Fruit fly (Drosophila melanogaster) whole organism, embryonic: ENCODE results near the gene CG33298.

Source experiments
- Aef1 ChIP-seq: fragments of 200-800 bp; sonication (Bioruptor generic); IDR thresholded peaks from 3 replicates; pipeline ENCODE4 v1.3.6; 2022; ENCODE audit warnings: missing biosample characterization, missing genetic modification characterization
- Atf3 ChIP-seq: fragments of 200-800 bp; sonication (Bioruptor generic); optimal IDR thresholded peaks from 3 replicates; lab custom pipeline; 2016; ENCODE audit warnings: missing biosample characterization, missing genetic modification characterization
- BtbVII ChIP-seq: fragments of 200-800 bp; sonication (Bioruptor generic); optimal IDR thresholded peaks from 3 replicates; lab custom pipeline; 2017; ENCODE audit warnings: missing biosample characterization, mild to moderate bottlenecking, missing genetic modification characterization
- Bteb2 ChIP-seq: fragments of 200-800 bp; sonication (Bioruptor generic); optimal IDR thresholded peaks from 2 replicates; lab custom pipeline; 2016; ENCODE audit warnings: missing biosample characterization, missing genetic modification characterization
- CG10431 ChIP-seq: fragments of 200-800 bp; sonication (Bioruptor generic); optimal IDR thresholded peaks from 3 replicates; lab custom pipeline; 2018; ENCODE audit warnings: missing biosample characterization, mild to moderate bottlenecking, missing genetic modification characterization
- CG11504 ChIP-seq: fragments of 200-800 bp; sonication (Bioruptor generic); optimal IDR thresholded peaks from 3 replicates; lab custom pipeline; 2019; ENCODE audit warnings: missing biosample characterization, mild to moderate bottlenecking, missing genetic modification characterization, moderate library complexity
- CG12659 ChIP-seq: fragments of 200-800 bp; sonication (Bioruptor generic); optimal IDR thresholded peaks from 3 replicates; lab custom pipeline; 2017; ENCODE audit warnings: mild to moderate bottlenecking, missing biosample characterization, missing genetic modification reagents, missing genetic modification characterization
- CG13296 ChIP-seq: fragments of 200-800 bp; sonication (Bioruptor generic); optimal IDR thresholded peaks from 3 replicates; lab custom pipeline; 2018; ENCODE audit warnings: missing biosample characterization, mild to moderate bottlenecking, missing genetic modification characterization
- CG14441 ChIP-seq: fragments of 200-800 bp; sonication (Bioruptor generic); IDR thresholded peaks from 2 replicates; pipeline ENCODE4 v1.3.6; 2022; ENCODE audit warnings: missing biosample characterization, missing genetic modification characterization
- CG14860 ChIP-seq: fragments of 200-800 bp; sonication (Bioruptor generic); IDR thresholded peaks from 3 replicates; pipeline ENCODE4 v1.3.6; 2022; ENCODE audit warnings: missing biosample characterization, missing genetic modification characterization; ENCODE audit not compliant: partially characterized antibody
- CG15479 ChIP-seq: fragments of 200-800 bp; sonication (Bioruptor generic); optimal IDR thresholded peaks from 3 replicates; lab custom pipeline; 2019; ENCODE audit warnings: missing biosample characterization, mild to moderate bottlenecking, missing genetic modification characterization, moderate library complexity
- CG1603 ChIP-seq: fragments of 200-800 bp; sonication (Bioruptor generic); optimal IDR thresholded peaks from 2 replicates; lab custom pipeline; 2019; ENCODE audit warnings: missing biosample characterization, mild to moderate bottlenecking, missing genetic modification characterization, moderate library complexity
- CG17359 ChIP-seq: fragments of 200-800 bp; sonication (Bioruptor generic); optimal IDR thresholded peaks from 3 replicates; lab custom pipeline; 2018; ENCODE audit warnings: missing biosample characterization, mild to moderate bottlenecking, missing genetic modification characterization, moderate library complexity
- CG17361 ChIP-seq: fragments of 200-800 bp; sonication (Bioruptor generic); IDR thresholded peaks from 3 replicates; pipeline ENCODE4 v1.3.6; 2022; ENCODE audit warnings: missing biosample characterization, missing genetic modification characterization
- CG1792 ChIP-seq: fragments of 200-800 bp; sonication (Bioruptor generic); optimal IDR thresholded peaks from 2 replicates; lab custom pipeline; 2016; ENCODE audit warnings: missing biosample characterization, missing genetic modification characterization
- CG2678 ChIP-seq: fragments of 200-800 bp; sonication (Bioruptor generic); optimal IDR thresholded peaks from 3 replicates; lab custom pipeline; 2019; ENCODE audit warnings: missing biosample characterization, mild to moderate bottlenecking, missing genetic modification characterization, moderate library complexity
- CG32532 ChIP-seq: fragments of 200-800 bp; sonication (Bioruptor generic); IDR thresholded peaks from 2 replicates; pipeline ENCODE4 v1.3.6; 2022; ENCODE audit warnings: missing biosample characterization, missing genetic modification characterization
- CG32772 ChIP-seq: fragments of 200-800 bp; sonication (Bioruptor generic); IDR thresholded peaks from 2 replicates; pipeline ENCODE4 v1.3.6; 2022; ENCODE audit warnings: missing biosample characterization, missing genetic modification characterization
- CG7357 ChIP-seq: fragments of 200-800 bp; sonication (Bioruptor generic); IDR thresholded peaks from 3 replicates; pipeline ENCODE4 v1.3.6; 2022; ENCODE audit warnings: missing biosample characterization, missing genetic modification characterization
- CG8388 ChIP-seq: fragments of 200-800 bp; sonication (Bioruptor generic); optimal IDR thresholded peaks from 2 replicates; lab custom pipeline; 2019; ENCODE audit warnings: missing biosample characterization, mild to moderate bottlenecking, missing genetic modification characterization, moderate library complexity
- D19A ChIP-seq: fragments of 200-800 bp; optimal IDR thresholded peaks from 3 replicates; lab custom pipeline; 2019; ENCODE audit warnings: missing biosample characterization, mild to moderate bottlenecking, missing genetic modification characterization, moderate library complexity
- D19B ChIP-seq: fragments of 200-800 bp; sonication (Bioruptor generic); optimal IDR thresholded peaks from 2 replicates; lab custom pipeline; 2017; ENCODE audit warnings: missing biosample characterization, mild to moderate bottlenecking, missing genetic modification characterization
- Fer3 ChIP-seq: fragments of 200-800 bp; sonication (Bioruptor generic); optimal IDR thresholded peaks from 2 replicates; lab custom pipeline; 2018; ENCODE audit warnings: missing biosample characterization, mild to moderate bottlenecking, missing genetic modification characterization, moderate library complexity
- HLH3B ChIP-seq: fragments of 200-800 bp; sonication (Bioruptor generic); IDR thresholded peaks from 2 replicates; pipeline ENCODE4 v1.3.6; 2022; ENCODE audit warnings: missing biosample characterization, missing genetic modification characterization
- Hr3 ChIP-seq: fragments of 200-800 bp; sonication (Bioruptor generic); optimal IDR thresholded peaks from 3 replicates; lab custom pipeline; 2016; ENCODE audit warnings: missing biosample characterization, missing genetic modification characterization
- Lim3 ChIP-seq: fragments of 200-800 bp; sonication (Bioruptor generic); IDR thresholded peaks from 2 replicates; pipeline ENCODE4 v1.3.6; 2022; ENCODE audit warnings: missing biosample characterization, missing genetic modification characterization
- MESR4 ChIP-seq: fragments of 200-800 bp; sonication (Bioruptor generic); optimal IDR thresholded peaks from 2 replicates; lab custom pipeline; 2018; ENCODE audit warnings: missing biosample characterization, mild to moderate bottlenecking, missing genetic modification characterization, moderate library complexity
- MTF-1 ChIP-seq: fragments of 200-800 bp; sonication (Bioruptor generic); optimal IDR thresholded peaks from 2 replicates; lab custom pipeline; 2018; ENCODE audit warnings: missing biosample characterization, mild to moderate bottlenecking, missing genetic modification characterization, borderline replicate concordance
- Max ChIP-seq: fragments of 200-800 bp; sonication (Bioruptor generic); optimal IDR thresholded peaks from 2 replicates; lab custom pipeline; 2016; ENCODE audit warnings: missing biosample characterization, mild to moderate bottlenecking, missing genetic modification characterization
- Med ChIP-seq: fragments of 200-800 bp; sonication (Bioruptor generic); peaks from one replicate; lab custom pipeline; 2016; ENCODE audit warnings: missing biosample characterization, missing genetic modification characterization, mild to moderate bottlenecking, inconsistent platforms, moderate library complexity
- Nf-YA ChIP-seq: fragments of 200-800 bp; sonication (Bioruptor generic); IDR thresholded peaks from 2 replicates; pipeline ENCODE4 v1.3.6; 2022; ENCODE audit warnings: missing biosample characterization, missing genetic modification characterization
- TFAM ChIP-seq: fragments of 200-800 bp; sonication (Bioruptor generic); optimal IDR thresholded peaks from 2 replicates; lab custom pipeline; 2017; ENCODE audit warnings: missing biosample characterization, missing genetic modification characterization, inconsistent platforms
- Tbp ChIP-seq: fragments of >200 bp; optimal IDR thresholded peaks from 2 replicates; lab custom pipeline; 2018; ENCODE audit warnings: missing biosample characterization, missing genetic modification characterization
- bbx ChIP-seq: fragments of 200-800 bp; sonication (Bioruptor generic); IDR thresholded peaks from 2 replicates; pipeline ENCODE4 v1.3.6; 2022; ENCODE audit warnings: missing biosample characterization, missing genetic modification characterization; ENCODE audit not compliant: partially characterized antibody
- bcd ChIP-seq: fragments of 200-800 bp; sonication (Bioruptor generic); optimal IDR thresholded peaks from 2 replicates; lab custom pipeline; 2017; ENCODE audit warnings: missing biosample characterization, mild to moderate bottlenecking, missing genetic modification characterization
- crol ChIP-seq: fragments of 200-800 bp; sonication (Bioruptor generic); IDR thresholded peaks from 2 replicates; pipeline ENCODE4 v1.3.6; 2022; ENCODE audit warnings: missing biosample characterization, missing genetic modification characterization
- eve ChIP-seq, 2 experiments: fragments of >200 bp; optimal IDR thresholded peaks; 2 replicates each; lab custom pipeline; 2017; ENCODE audit warnings: missing biosample characterization in 2 of 2, missing genetic modification characterization in 2 of 2
- hkb ChIP-seq, 2 experiments: fragments of 200-800 bp in 1 of 2; fragments of >200 bp in 1 of 2; sonication (Bioruptor generic) in 1 of 2; IDR thresholded peaks in 1 of 2; optimal IDR thresholded peaks in 1 of 2; 2 replicates each; pipeline versions ENCODE4 v1.3.6 to Lab custom; 2017 to 2022; ENCODE audit warnings: missing biosample characterization in 1 of 2, missing genetic modification characterization in 1 of 2
- mld ChIP-seq: fragments of 200-800 bp; sonication (Bioruptor generic); IDR thresholded peaks from 3 replicates; pipeline ENCODE4 v1.3.6; 2022; ENCODE audit warnings: missing biosample characterization, missing genetic modification characterization; ENCODE audit not compliant: partially characterized antibody
- onecut ChIP-seq: fragments of 200-800 bp; sonication (Bioruptor generic); IDR thresholded peaks from 2 replicates; pipeline ENCODE4 v1.3.6; 2022; ENCODE audit warnings: missing biosample characterization, missing genetic modification characterization
- peb ChIP-seq: fragments of 200-800 bp; sonication (Bioruptor generic); IDR thresholded peaks from 2 replicates; pipeline ENCODE4 v1.3.6; 2022; ENCODE audit warnings: missing biosample characterization, missing genetic modification characterization
- psq ChIP-seq: fragments of 200-800 bp; sonication (Bioruptor generic); optimal IDR thresholded peaks from 2 replicates; lab custom pipeline; 2017; ENCODE audit warnings: missing biosample characterization, missing genetic modification characterization
- sd ChIP-seq: fragments of 200-800 bp; sonication (Bioruptor generic); optimal IDR thresholded peaks from 3 replicates; lab custom pipeline; 2018; ENCODE audit warnings: missing biosample characterization, mild to moderate bottlenecking, missing genetic modification characterization, moderate library complexity
- sens-2 ChIP-seq: fragments of 200-800 bp; sonication (Bioruptor generic); IDR thresholded peaks from 2 replicates; pipeline ENCODE4 v1.3.6; 2022; ENCODE audit warnings: missing biosample characterization, missing genetic modification characterization
- sim ChIP-seq: fragments of 200-800 bp; sonication (Bioruptor generic); IDR thresholded peaks from 2 replicates; pipeline ENCODE4 v1.3.6; 2022; ENCODE audit warnings: missing biosample characterization, missing genetic modification characterization
- tgo ChIP-seq: fragments of 200-800 bp; sonication (Bioruptor generic); IDR thresholded peaks from 3 replicates; pipeline ENCODE4 v1.3.6; 2022; ENCODE audit warnings: missing biosample characterization, missing genetic modification characterization
- trh ChIP-seq: fragments of 200-800 bp; sonication (Bioruptor generic); optimal IDR thresholded peaks from 2 replicates; lab custom pipeline; 2016; ENCODE audit warnings: missing biosample characterization, missing genetic modification characterization
- unpg ChIP-seq: fragments of 200-800 bp; sonication (Bioruptor generic); optimal IDR thresholded peaks from 3 replicates; lab custom pipeline; 2018; ENCODE audit warnings: missing biosample characterization, mild to moderate bottlenecking, missing genetic modification characterization, moderate library complexity

CG33298 gene

dm6 chr2L:9493375-9494263, 1.7 kb upstream of the CG33298 start (continued):
- TF ChIP-seq trh (GFP tag; lab: Kevin White, UChicago) = no peak
- TF ChIP-seq eve (GFP tag; optimal IDR thresholded peaks at IDR 0.05; lab: Kevin White, UChicago) = peak in 1 of 2 experiments; percentile 89
- no peak for TF ChIP-seq hkb (optimal IDR thresholded peaks at IDR 0.05; lab: Kevin White, UChicago)
- TF ChIP-seq hkb (GFP tag; IDR thresholded peaks at IDR 0.05; lab: Robert Waterston, UW) = peak; percentile 54
- peak; percentile 43 for TF ChIP-seq BtbVII
- TF ChIP-seq CG10431 (GFP tag; lab: Kevin White, UChicago) = no peak
- TF ChIP-seq CG13296 (GFP tag; lab: Kevin White, UChicago) = peak; percentile 45
- TF ChIP-seq mld (GFP tag; lab: Robert Waterston, UW) = no peak
- TF ChIP-seq Fer3 (tag; lab: Kevin White, UChicago) = peak; percentile 62
- TF ChIP-seq peb (GFP tag; lab: Robert Waterston, UW) = no peak
- TF ChIP-seq TFAM (GFP tag; lab: Kevin White, UChicago) = no peak
- TF ChIP-seq CG14441 (GFP tag; lab: Robert Waterston, UW) = 0 out of 2 replicates have a peak, but pooled peaks have one; percentile 19
- TF ChIP-seq Med = peak; percentile 74
- no peak for TF ChIP-seq Atf3
- TF ChIP-seq CG8388 (GFP tag; lab: Kevin White, UChicago) = no peak
- TF ChIP-seq sd (tag; lab: Kevin White, UChicago) = peak; percentile 62
- TF ChIP-seq CG11504 (tag; lab: Kevin White, UChicago) = peak; percentile 69
- TF ChIP-seq onecut (GFP tag; lab: Robert Waterston, UW) = 0 out of 2 replicates have a peak, but pooled peaks have one; percentile 24
- TF ChIP-seq crol (GFP tag; lab: Robert Waterston, UW) = peak; percentile 96
- TF ChIP-seq tgo = peak; percentile 67
- peak; percentile 4 for TF ChIP-seq MESR4 (GFP tag; lab: Kevin White, UChicago)
- TF ChIP-seq psq (GFP tag; lab: Kevin White, UChicago) = peak; percentile 88
- TF ChIP-seq sim (GFP tag; lab: Robert Waterston, UW) = 0 out of 2 replicates have a peak, but pooled peaks have one; percentile 8
- peak; percentile 75 for TF ChIP-seq CG2678 (tag; lab: Kevin White, UChicago)
- TF ChIP-seq MTF-1 (GFP tag; lab: Kevin White, UChicago) = no peak
- no peak for TF ChIP-seq Hr3 (GFP tag; lab: Kevin White, UChicago)
- TF ChIP-seq sens-2 = no peak
- TF ChIP-seq CG12659 = peak; percentile 15
- no peak for TF ChIP-seq Max (GFP tag; lab: Kevin White, UChicago)
- no peak for TF ChIP-seq CG32772 (GFP tag; lab: Robert Waterston, UW)
- no peak for TF ChIP-seq Lim3
- no peak for TF ChIP-seq Bteb2 (GFP tag; lab: Kevin White, UChicago)
- peak; percentile 16; the same call in 1 of the 2 replicates for TF ChIP-seq bbx (GFP tag; lab: Robert Waterston, UW)
- peak; percentile 73; the same call in 1 of the 2 replicates for TF ChIP-seq CG32532 (GFP tag; lab: Robert Waterston, UW)
- TF ChIP-seq CG14860 = no peak
- TF ChIP-seq CG7357 (GFP tag; lab: Robert Waterston, UW) = peak; percentile 51; the same call in 2 of the 3 replicates
- 0 out of 3 replicates have a peak, but pooled peaks have one; percentile 23 for TF ChIP-seq Aef1
- TF ChIP-seq CG1792 (GFP tag; lab: Kevin White, UChicago) = no peak
- TF ChIP-seq CG1603 (tag; lab: Kevin White, UChicago) = no peak
- peak; percentile 45 for TF ChIP-seq D19A (tag; lab: Kevin White, UChicago)
- TF ChIP-seq CG17359 = peak; percentile 65
- peak; percentile 53; the same call in 1 of the 2 replicates for TF ChIP-seq HLH3B (GFP tag; lab: Robert Waterston, UW)
- peak; percentile 64; the same call in 2 of the 3 replicates for TF ChIP-seq CG17361
- TF ChIP-seq CG15479 (GFP tag; lab: Kevin White, UChicago) = no peak
- TF ChIP-seq Tbp (GFP tag; lab: Kevin White, UChicago) = no peak
- no peak for TF ChIP-seq Nf-YA (GFP tag; lab: Robert Waterston, UW)
- TF ChIP-seq bcd (GFP tag; lab: Kevin White, UChicago) = peak; percentile 48
- TF ChIP-seq D19B (GFP tag; lab: Kevin White, UChicago) = peak; percentile 19
- peak; percentile 23 for TF ChIP-seq unpg (GFP tag; lab: Kevin White, UChicago)
